Fruit fly (Drosophila melanogaster): ENCODE data around the gene CG8086.

CG8086 gene

dm6 chr2L:8300220-8301167 lies 43.2 kb upstream of the CG8086 start, which contains the start of gene Btk (continued):
- TF ChIP-seq CG14860 (GFP tag; IDR thresholded peaks at IDR 0.05; ENCODE audit: partially characterized antibody): 0 out of 3 replicates have a peak, but pooled peaks have one; percentile 26
- peak; percentile 44; the same call in 1 of the 2 replicates for TF ChIP-seq Awh (GFP tag; IDR thresholded peaks at IDR 0.05)
- TF ChIP-seq CG18599 (GFP tag; optimal IDR thresholded peaks at IDR 0.05): no peak
- peak; percentile 9 for TF ChIP-seq nerfin-1 (tag; optimal IDR thresholded peaks at IDR 0.05)
- TF ChIP-seq CG18619 (GFP tag; optimal IDR thresholded peaks at IDR 0.05): no peak
- TF ChIP-seq CG3995 (GFP tag; optimal IDR thresholded peaks at IDR 0.05): peak; percentile 55
- peak; percentile 58 for TF ChIP-seq CG8924 (tag; optimal IDR thresholded peaks at IDR 0.05)
- TF ChIP-seq CG2875 (GFP tag; optimal IDR thresholded peaks at IDR 0.05): no peak
- TF ChIP-seq CG15479 (GFP tag; optimal IDR thresholded peaks at IDR 0.05): peak; percentile 81
- peak; percentile 18 for TF ChIP-seq CG2116 (GFP tag; optimal IDR thresholded peaks at IDR 0.05)
- TF ChIP-seq stc (GFP tag; IDR thresholded peaks at IDR 0.05): 0 out of 2 replicates have a peak, but pooled peaks have one; percentile 25
- 0 out of 2 replicates have a peak, but pooled peaks have one; percentile 19 for TF ChIP-seq unc-4 (GFP tag; IDR thresholded peaks at IDR 0.05; ENCODE audit: partially characterized antibody)
- TF ChIP-seq Med (GFP tag): peak; percentile 50
- TF ChIP-seq sim (GFP tag; IDR thresholded peaks at IDR 0.05): no peak
- peak; percentile 67 for TF ChIP-seq cg (GFP tag; optimal IDR thresholded peaks at IDR 0.05)
- peak; percentile 53 for TF ChIP-seq kni (GFP tag; optimal IDR thresholded peaks at IDR 0.05)
- TF ChIP-seq CG13287 (GFP tag; IDR thresholded peaks at IDR 0.05; ENCODE audit: partially characterized antibody): peak; percentile 5; the same call in 1 of the 2 replicates
- TF ChIP-seq MBD-R2 (GFP tag; IDR thresholded peaks at IDR 0.05): peak; percentile 11; the same call in 1 of the 2 replicates
- TF ChIP-seq tgo (GFP tag; IDR thresholded peaks at IDR 0.05): no peak
- TF ChIP-seq vvl (GFP tag; IDR thresholded peaks at IDR 0.05): peak; percentile 68; the same call in 1 of the 2 replicates
- no peak for TF ChIP-seq bab2 (GFP tag; optimal IDR thresholded peaks at IDR 0.05)
- peak in 1 of 3 experiments; percentile 91 for TF ChIP-seq Stat92E (GFP tag; optimal IDR thresholded peaks at IDR 0.05)
- TF ChIP-seq unpg (GFP tag; optimal IDR thresholded peaks at IDR 0.05): peak; percentile 4
- TF ChIP-seq CG2889 (GFP tag; IDR thresholded peaks at IDR 0.05): no peak
- TF ChIP-seq kah (GFP tag; optimal IDR thresholded peaks at IDR 0.05): peak; percentile 56
- TF ChIP-seq CG9797 (GFP tag; optimal IDR thresholded peaks at IDR 0.05): peak; percentile 82
- TF ChIP-seq CG8765 (GFP tag; IDR thresholded peaks at IDR 0.05): no peak
- peak; percentile 80 for TF ChIP-seq Vsx1 (GFP tag; optimal IDR thresholded peaks at IDR 0.05)
- TF ChIP-seq D (optimal IDR thresholded peaks at IDR 0.05): peak; percentile 96
- TF ChIP-seq D (GFP tag; optimal IDR thresholded peaks at IDR 0.05): no peak
- no peak for TF ChIP-seq Scr (GFP tag; IDR thresholded peaks at IDR 0.05; ENCODE audit: partially characterized antibody)
- TF ChIP-seq pb (GFP tag; optimal IDR thresholded peaks at IDR 0.05): no peak
- TF ChIP-seq CG43689 (GFP tag; IDR thresholded peaks at IDR 0.05): no peak
- TF ChIP-seq dmrt99B (tag; optimal IDR thresholded peaks at IDR 0.05): no peak
- no peak for TF ChIP-seq gcm2 (GFP tag; optimal IDR thresholded peaks at IDR 0.05)
- TF ChIP-seq hkb (optimal IDR thresholded peaks at IDR 0.05): no peak
- TF ChIP-seq hkb (GFP tag; IDR thresholded peaks at IDR 0.05): no peak
- TF ChIP-seq Rfx (GFP tag; IDR thresholded peaks at IDR 0.05): peak; percentile 21; the same call in 1 of the 2 replicates
- TF ChIP-seq exex (tag; optimal IDR thresholded peaks at IDR 0.05): peak; percentile 22
- peak; percentile 8 for TF ChIP-seq CG33213 (GFP tag; optimal IDR thresholded peaks at IDR 0.05)
- no peak for TF ChIP-seq schlank (tag; optimal IDR thresholded peaks at IDR 0.05)
- peak; percentile 37 for TF ChIP-seq CG1603 (tag; optimal IDR thresholded peaks at IDR 0.05)
- no peak for TF ChIP-seq repo (GFP tag; optimal IDR thresholded peaks at IDR 0.05)
- peak; percentile 66 for TF ChIP-seq pzg (GFP tag; optimal IDR thresholded peaks at IDR 0.05)
- TF ChIP-seq CG13624 (GFP tag; optimal IDR thresholded peaks at IDR 0.05): peak; percentile 40
- no peak for TF ChIP-seq CG3407 (GFP tag; optimal IDR thresholded peaks at IDR 0.05)
- no peak for TF ChIP-seq CG11398 (GFP tag; optimal IDR thresholded peaks at IDR 0.05)
- no peak for TF ChIP-seq CHES-1-like (GFP tag; optimal IDR thresholded peaks at IDR 0.05)

All from whole organism, embryonic.